Worm (Caenorhabditis elegans): ENCODE measurements around the gene dpf-5.

ce11 chrIV:4780129-4780528 is 26.3 kb downstream of the dpf-5 start, which contains the start of gene set-15:
- TF ChIP-seq dmd-4 (tag; optimal IDR thresholded peaks at IDR 0.05; ENCODE audit: borderline replicate concordance) (no peak), sox-4 (tag; optimal IDR thresholded peaks at IDR 0.05) (no peak)

Measured in whole organism, late embryonic.